Fruit fly (Drosophila melanogaster) whole organism, embryonic: ENCODE data around the gene wisp.

Experiments used
- Abd-B ChIP-seq: fragments of 200-800 bp; sonication (Bioruptor generic); optimal IDR thresholded peaks from 2 replicates; lab custom pipeline; 2018; ENCODE audit warnings: missing biosample characterization, mild to moderate bottlenecking, missing genetic modification characterization, moderate library complexity
- Atf3 ChIP-seq: fragments of 200-800 bp; sonication (Bioruptor generic); optimal IDR thresholded peaks from 3 replicates; lab custom pipeline; 2016; ENCODE audit warnings: missing biosample characterization, missing genetic modification characterization
- CG10543 ChIP-seq: fragments of 200-800 bp; sonication (Bioruptor generic); optimal IDR thresholded peaks from 3 replicates; lab custom pipeline; 2017; ENCODE audit warnings: missing biosample characterization, mild to moderate bottlenecking, missing genetic modification characterization, moderate library complexity
- CG11560 ChIP-seq: fragments of 200-800 bp; sonication (Bioruptor generic); IDR thresholded peaks from 3 replicates; pipeline ENCODE4 v1.3.6; 2022; ENCODE audit warnings: missing biosample characterization, missing genetic modification characterization
- CG12071 ChIP-seq: fragments of 200-800 bp; sonication (Bioruptor generic); optimal IDR thresholded peaks from 3 replicates; lab custom pipeline; 2018; ENCODE audit warnings: missing biosample characterization, mild to moderate bottlenecking, missing genetic modification characterization
- CG1233 ChIP-seq: fragments of 200-800 bp; sonication (Bioruptor generic); optimal IDR thresholded peaks from 4 replicates; lab custom pipeline; 2018; ENCODE audit warnings: missing biosample characterization, mild to moderate bottlenecking, missing genetic modification characterization
- CG13296 ChIP-seq: fragments of 200-800 bp; sonication (Bioruptor generic); optimal IDR thresholded peaks from 3 replicates; lab custom pipeline; 2018; ENCODE audit warnings: missing biosample characterization, mild to moderate bottlenecking, missing genetic modification characterization
- CG17328 ChIP-seq: fragments of 200-800 bp; sonication (Bioruptor generic); IDR thresholded peaks from 2 replicates; pipeline ENCODE4 v1.3.6; 2022; ENCODE audit warnings: missing biosample characterization, missing genetic modification characterization
- CG17612 ChIP-seq: fragments of 200-800 bp; sonication (Bioruptor generic); IDR thresholded peaks from 2 replicates; pipeline ENCODE4 v1.3.6; 2022; ENCODE audit warnings: missing biosample characterization, missing genetic modification characterization
- CG2120 ChIP-seq: fragments of 200-800 bp; sonication (Bioruptor generic); optimal IDR thresholded peaks from 3 replicates; lab custom pipeline; 2016; ENCODE audit warnings: missing biosample characterization, missing genetic modification characterization
- CG3281 ChIP-seq: fragments of 200-800 bp; sonication (Bioruptor generic); optimal IDR thresholded peaks from 3 replicates; lab custom pipeline; 2017; ENCODE audit warnings: missing biosample characterization, mild to moderate bottlenecking, missing genetic modification characterization
- CG33213 ChIP-seq: fragments of 200-800 bp; sonication (Bioruptor generic); optimal IDR thresholded peaks from 3 replicates; lab custom pipeline; 2016; ENCODE audit warnings: missing biosample characterization, missing genetic modification characterization
- CG42726 ChIP-seq: fragments of 200-800 bp; sonication (Bioruptor generic); IDR thresholded peaks from 2 replicates; pipeline ENCODE4 v1.3.6; 2022; ENCODE audit warnings: missing biosample characterization, missing genetic modification characterization; ENCODE audit not compliant: partially characterized antibody
- CG4404 ChIP-seq: fragments of 200-800 bp; sonication (Bioruptor generic); IDR thresholded peaks from 2 replicates; pipeline ENCODE4 v1.3.6; 2022; ENCODE audit warnings: missing biosample characterization, missing genetic modification characterization
- CG5245 ChIP-seq: fragments of 200-800 bp; sonication (Bioruptor generic); optimal IDR thresholded peaks from 3 replicates; lab custom pipeline; 2016; ENCODE audit warnings: missing biosample characterization, missing genetic modification characterization
- CG6175 ChIP-seq: fragments of 200-800 bp; sonication (Bioruptor generic); IDR thresholded peaks from 3 replicates; pipeline ENCODE4 v1.3.6; 2022; ENCODE audit warnings: missing biosample characterization, missing genetic modification characterization
- CG6683 ChIP-seq: fragments of 200-800 bp; sonication (Bioruptor generic); optimal IDR thresholded peaks from 2 replicates; lab custom pipeline; 2017; ENCODE audit warnings: missing biosample characterization, mild to moderate bottlenecking, missing genetic modification characterization, missing genetic modification reagents
- CrebB ChIP-seq: fragments of 200-800 bp; sonication (Bioruptor generic); optimal IDR thresholded peaks from 3 replicates; lab custom pipeline; 2018; ENCODE audit warnings: missing biosample characterization, mild to moderate bottlenecking, missing genetic modification characterization
- Dip3 ChIP-seq: fragments of 200-800 bp; sonication (Bioruptor generic); optimal IDR thresholded peaks from 3 replicates; lab custom pipeline; 2016; ENCODE audit warnings: missing biosample characterization, missing genetic modification characterization
- Ets97D ChIP-seq: fragments of 200-800 bp; sonication (Bioruptor generic); optimal IDR thresholded peaks from 3 replicates; lab custom pipeline; 2016; ENCODE audit warnings: missing biosample characterization, missing genetic modification characterization
- Fer2 ChIP-seq: fragments of 200-800 bp; sonication (Bioruptor generic); optimal IDR thresholded peaks from 2 replicates; lab custom pipeline; 2018; ENCODE audit warnings: missing biosample characterization, mild to moderate bottlenecking, missing genetic modification characterization, moderate library complexity
- HHEX ChIP-seq: fragments of 200-800 bp; sonication (Bioruptor generic); optimal IDR thresholded peaks from 3 replicates; lab custom pipeline; 2017; ENCODE audit warnings: missing biosample characterization, mild to moderate bottlenecking, missing genetic modification characterization, missing genetic modification reagents
- Hr51 ChIP-seq, 2 experiments: fragments of 200-800 bp; sonication (Bioruptor generic); optimal IDR thresholded peaks; 2 replicates in 1 of 2; 3 replicates in 1 of 2; lab custom pipeline; 2016 to 2018; ENCODE audit warnings: missing biosample characterization in 2 of 2, missing genetic modification characterization in 2 of 2, mild to moderate bottlenecking in 1 of 2, moderate library complexity in 1 of 2
- Hr78 ChIP-seq, 2 experiments: fragments of 200-800 bp in 1 of 2; fragments of >200 bp in 1 of 2; sonication (Bioruptor generic) in 1 of 2; optimal IDR thresholded peaks; 2 replicates each; lab custom pipeline; 2017 to 2019; ENCODE audit warnings: missing biosample characterization in 2 of 2, missing genetic modification characterization in 2 of 2, mild to moderate bottlenecking in 1 of 2, moderate library complexity in 1 of 2
- Lhr ChIP-seq: fragments of 200-800 bp; sonication (Bioruptor generic); optimal IDR thresholded peaks from 3 replicates; lab custom pipeline; 2017; ENCODE audit warnings: mild to moderate bottlenecking, missing biosample characterization, missing genetic modification reagents, missing genetic modification characterization
- Poxn ChIP-seq: fragments of 200-800 bp; sonication (Bioruptor generic); IDR thresholded peaks from 2 replicates; pipeline ENCODE4 v1.3.6; 2022; ENCODE audit warnings: missing biosample characterization, missing genetic modification characterization
- Usf ChIP-seq: fragments of 200-800 bp; sonication (Bioruptor generic); optimal IDR thresholded peaks from 2 replicates; lab custom pipeline; 2017; ENCODE audit warnings: missing genotype, missing biosample characterization, missing genetic modification characterization
- Vsx1 ChIP-seq: fragments of 200-800 bp; sonication (Bioruptor generic); optimal IDR thresholded peaks from 2 replicates; lab custom pipeline; 2017; ENCODE audit warnings: missing biosample characterization, mild to moderate bottlenecking, missing genetic modification characterization, missing genetic modification reagents
- ab ChIP-seq: fragments of 200-800 bp; sonication (Bioruptor generic); optimal IDR thresholded peaks from 2 replicates; lab custom pipeline; 2016; ENCODE audit warnings: missing biosample characterization, missing genetic modification characterization
- aop ChIP-seq: fragments of 200-800 bp; sonication (Bioruptor generic); IDR thresholded peaks from 2 replicates; pipeline ENCODE4 v1.3.6; 2022; ENCODE audit warnings: missing biosample characterization, missing genetic modification characterization
- ara ChIP-seq: fragments of 200-800 bp; sonication (Bioruptor generic); IDR thresholded peaks from 2 replicates; pipeline ENCODE4 v1.3.6; 2022; ENCODE audit warnings: missing biosample characterization, missing genetic modification characterization
- ato ChIP-seq: fragments of 200-800 bp; sonication (Bioruptor generic); IDR thresholded peaks from 2 replicates; pipeline ENCODE4 v1.3.6; 2022; ENCODE audit warnings: missing biosample characterization, missing genetic modification characterization; ENCODE audit not compliant: partially characterized antibody
- bab2 ChIP-seq: fragments of 200-800 bp; sonication (Bioruptor generic); optimal IDR thresholded peaks from 2 replicates; lab custom pipeline; 2016; ENCODE audit warnings: missing biosample characterization, missing genetic modification characterization
- bbx ChIP-seq: fragments of 200-800 bp; sonication (Bioruptor generic); IDR thresholded peaks from 2 replicates; pipeline ENCODE4 v1.3.6; 2022; ENCODE audit warnings: missing biosample characterization, missing genetic modification characterization; ENCODE audit not compliant: partially characterized antibody
- cwo ChIP-seq: fragments of 200-800 bp; sonication (Bioruptor generic); optimal IDR thresholded peaks from 3 replicates; lab custom pipeline; 2017; ENCODE audit warnings: missing biosample characterization, missing genetic modification characterization, mild to moderate bottlenecking, moderate library complexity, missing genetic modification reagents
- dpn ChIP-seq, 2 experiments: fragments of 200-800 bp; sonication (Bioruptor generic); optimal IDR thresholded peaks; 3 replicates each; lab custom pipeline; 2016; ENCODE audit warnings: missing biosample characterization in 2 of 2, missing genetic modification characterization in 2 of 2
- fru ChIP-seq: fragments of >200 bp; optimal IDR thresholded peaks from 2 replicates; lab custom pipeline; 2017
- h ChIP-seq: fragments of >200 bp; optimal IDR thresholded peaks from 2 replicates; lab custom pipeline; 2017
- ham ChIP-seq: fragments of 200-800 bp; sonication (Bioruptor generic); IDR thresholded peaks from 2 replicates; pipeline ENCODE4 v1.3.6; 2022; ENCODE audit warnings: missing biosample characterization, missing genetic modification characterization
- insv ChIP-seq, 2 experiments: fragments of 200-800 bp; sonication (Bioruptor generic); optimal IDR thresholded peaks; 3 replicates each; lab custom pipeline; 2016 to 2018; ENCODE audit warnings: missing biosample characterization in 2 of 2, missing genetic modification characterization in 2 of 2
- inv ChIP-seq: fragments of 200-800 bp; sonication (Bioruptor generic); IDR thresholded peaks from 2 replicates; pipeline ENCODE4 v1.3.6; 2022; ENCODE audit warnings: missing biosample characterization, missing genetic modification characterization; ENCODE audit not compliant: partially characterized antibody
- mirr ChIP-seq: fragments of 200-800 bp; sonication (Bioruptor generic); optimal IDR thresholded peaks from 3 replicates; lab custom pipeline; 2018; ENCODE audit warnings: missing biosample characterization, mild to moderate bottlenecking, missing genetic modification characterization
- nerfin-1 ChIP-seq: fragments of 200-800 bp; sonication (Bioruptor generic); optimal IDR thresholded peaks from 3 replicates; lab custom pipeline; 2019; ENCODE audit warnings: missing biosample characterization, mild to moderate bottlenecking, missing genetic modification characterization, moderate library complexity
- odd ChIP-seq: fragments of 200-800 bp; sonication (Bioruptor generic); optimal IDR thresholded peaks from 2 replicates; lab custom pipeline; 2017; ENCODE audit warnings: missing biosample characterization, mild to moderate bottlenecking, missing genetic modification characterization
- peb ChIP-seq: fragments of 200-800 bp; sonication (Bioruptor generic); IDR thresholded peaks from 2 replicates; pipeline ENCODE4 v1.3.6; 2022; ENCODE audit warnings: missing biosample characterization, missing genetic modification characterization
- pzg ChIP-seq: fragments of 200-800 bp; sonication (Bioruptor generic); optimal IDR thresholded peaks from 3 replicates; lab custom pipeline; 2018; ENCODE audit warnings: missing biosample characterization, mild to moderate bottlenecking, missing genetic modification characterization, moderate library complexity
- repo ChIP-seq: fragments of 200-800 bp; sonication (Bioruptor generic); optimal IDR thresholded peaks from 2 replicates; lab custom pipeline; 2016; ENCODE audit warnings: missing biosample characterization, missing genetic modification characterization
- rib ChIP-seq: fragments of 200-800 bp; sonication (Bioruptor generic); IDR thresholded peaks from 2 replicates; pipeline ENCODE4 v1.3.6; 2022; ENCODE audit warnings: missing biosample characterization, missing genetic modification characterization
- tll ChIP-seq, 2 experiments: fragments of 200-800 bp in 1 of 2; fragments of >200 bp in 1 of 2; sonication (Bioruptor generic) in 1 of 2; optimal IDR thresholded peaks; 2 replicates each; lab custom pipeline; 2017 to 2019; ENCODE audit warnings: missing biosample characterization in 2 of 2, missing genetic modification characterization in 2 of 2, mild to moderate bottlenecking in 1 of 2, moderate library complexity in 1 of 2
- zfh1 ChIP-seq: fragments of 200-800 bp; sonication (Bioruptor generic); IDR thresholded peaks from 3 replicates; pipeline ENCODE4 v1.3.6; 2022; ENCODE audit warnings: missing biosample characterization, missing genetic modification characterization

Gene wisp

DNA sequence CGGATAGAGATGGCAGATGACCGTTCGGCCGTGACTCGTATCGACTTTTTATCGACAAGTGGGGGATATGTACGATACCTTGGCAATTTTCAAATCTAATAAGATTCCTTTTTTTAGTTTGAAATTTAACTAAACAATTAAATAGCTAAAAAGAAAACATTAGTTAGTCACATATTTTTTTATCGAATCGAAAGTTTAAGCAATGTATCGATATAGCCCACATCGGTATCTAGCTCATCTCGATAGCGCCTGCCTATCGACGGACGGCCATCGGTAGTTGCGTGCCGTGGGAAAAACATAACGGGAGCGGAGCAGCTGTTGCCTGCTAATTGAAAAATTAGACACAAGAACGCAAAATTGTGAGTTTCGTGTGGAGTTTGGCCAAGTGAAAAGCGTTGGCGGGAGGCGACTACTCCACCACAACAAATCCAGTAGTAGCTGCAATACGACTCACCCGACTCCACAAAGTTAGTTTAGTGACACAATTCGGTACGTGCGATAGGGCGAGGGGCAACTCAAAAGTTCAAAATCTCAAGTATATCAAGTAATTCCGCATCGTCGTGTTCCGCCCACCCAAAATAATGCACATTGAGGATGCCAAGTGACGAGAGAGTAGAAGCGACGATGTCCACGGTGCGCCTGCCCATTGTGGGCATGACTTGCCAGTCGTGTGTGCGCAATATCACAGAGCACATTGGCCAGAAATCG lies 38.8 kb upstream of the wisp start, which contains the start of the genes CG10347 and ATP7 (continued):
- TF ChIP-seq CG2120 (peak; percentile 62), Atf3 (GFP tag; lab: Kevin White, UChicago) (peak; percentile 13), CG3281 (GFP tag; lab: Kevin White, UChicago) (no peak), CG17612 (no peak), repo (peak; percentile 25), tll (GFP tag; optimal IDR thresholded peaks at IDR 0.05; lab: Kevin White, UChicago) (no peak), ara (no peak), CG10543 (GFP tag; lab: Kevin White, UChicago) (peak; percentile 33), CG17328 (no peak), rib (GFP tag; lab: Robert Waterston, UW) (no peak), ham (GFP tag; lab: Robert Waterston, UW) (no peak), Usf (GFP tag; lab: Kevin White, UChicago) (no peak), Fer2 (no peak), mirr (GFP tag; lab: Kevin White, UChicago) (no peak), odd (no peak), insv (GFP tag; optimal IDR thresholded peaks at IDR 0.05; lab: Kevin White, UChicago) (peak in 1 of 2 experiments; percentile 8), CG1233 (no peak), CG6683 (GFP tag; lab: Kevin White, UChicago) (no peak), CG33213 (GFP tag; lab: Kevin White, UChicago) (no peak), Vsx1 (GFP tag; lab: Kevin White, UChicago) (peak; percentile 20), ab (GFP tag; lab: Kevin White, UChicago) (no peak), h (no peak), HHEX (GFP tag; lab: Kevin White, UChicago) (no peak), CG5245 (GFP tag; lab: Kevin White, UChicago) (no peak), nerfin-1 (tag; lab: Kevin White, UChicago) (peak; percentile 11), CG6175 (GFP tag; lab: Robert Waterston, UW) (no peak), bbx (GFP tag; lab: Robert Waterston, UW) (peak; percentile 84), Hr78 (GFP tag; optimal IDR thresholded peaks at IDR 0.05; lab: Kevin White, UChicago) (no peak), CG11560 (tag; lab: Robert Waterston, UW) (no peak), Hr51 (GFP tag; optimal IDR thresholded peaks at IDR 0.05; lab: Kevin White, UChicago) (peak; percentile 17 to 21), CG12071 (GFP tag; lab: Kevin White, UChicago) (no peak), peb (GFP tag; lab: Robert Waterston, UW) (no peak), cwo (GFP tag; lab: Kevin White, UChicago) (no peak), inv (peak; percentile 86), CG42726 (GFP tag; lab: Robert Waterston, UW) (peak; percentile 82), Lhr (GFP tag; lab: Kevin White, UChicago) (no peak), dpn (GFP tag; optimal IDR thresholded peaks at IDR 0.05; lab: Kevin White, UChicago) (peak in 1 of 2 experiments; percentile 36), Abd-B (GFP tag; lab: Kevin White, UChicago) (no peak), Ets97D (peak; percentile 53), zfh1 (GFP tag; lab: Robert Waterston, UW) (no peak), CG4404 (GFP tag; lab: Robert Waterston, UW) (no peak), CG13296 (GFP tag; lab: Kevin White, UChicago) (peak; percentile 6), bab2 (GFP tag; lab: Kevin White, UChicago) (no peak), Dip3 (peak; percentile 36), pzg (GFP tag; lab: Kevin White, UChicago) (peak; percentile 72), fru (no peak), ato (GFP tag; lab: Robert Waterston, UW) (no peak; the same call in 1 of the 2 replicates), CrebB (tag; lab: Kevin White, UChicago) (no peak), Poxn (GFP tag; lab: Robert Waterston, UW) (no peak), aop (no peak)
